Worm (Caenorhabditis elegans) whole organism, early embryonic: ENCODE results near the gene ztf-31.

Source experiments
- B0310.2 ChIP-seq: sonication (generic microtip); optimal IDR thresholded peaks from 2 replicates; lab custom pipeline; 2016; ENCODE audit warnings: mild to moderate bottlenecking, missing genetic modification characterization, missing compliant biosample characterization
- ets-7 ChIP-seq: sonication (generic microtip); optimal IDR thresholded peaks from 2 replicates; lab custom pipeline; 2016; ENCODE audit warnings: missing genotype, missing genetic modification characterization, missing compliant biosample characterization
- flt-1 ChIP-seq: fragments of 200-800 bp; sonication (Bioruptor generic); IDR thresholded peaks from 2 replicates; pipeline ENCODE4 v1.3.6; 2022; ENCODE audit warnings: missing genetic modification characterization, missing compliant biosample characterization
- hmbx-1 ChIP-seq: sonication (generic microtip); optimal IDR thresholded peaks from 2 replicates; lab custom pipeline; 2016; ENCODE audit warnings: mild to moderate bottlenecking, missing genetic modification characterization, missing compliant biosample characterization
- pes-1 ChIP-seq: fragments of 200-800 bp; sonication (Bioruptor generic); IDR thresholded peaks from 2 replicates; pipeline ENCODE4 v1.3.6; 2022; ENCODE audit warnings: missing genetic modification reagents, missing genetic modification characterization, missing compliant biosample characterization
- tbx-11 ChIP-seq: fragments of 200-800 bp; sonication (Bioruptor generic); IDR thresholded peaks from 2 replicates; pipeline ENCODE4 v1.3.6; 2022; ENCODE audit warnings: missing genetic modification characterization, missing compliant biosample characterization

DNA sequence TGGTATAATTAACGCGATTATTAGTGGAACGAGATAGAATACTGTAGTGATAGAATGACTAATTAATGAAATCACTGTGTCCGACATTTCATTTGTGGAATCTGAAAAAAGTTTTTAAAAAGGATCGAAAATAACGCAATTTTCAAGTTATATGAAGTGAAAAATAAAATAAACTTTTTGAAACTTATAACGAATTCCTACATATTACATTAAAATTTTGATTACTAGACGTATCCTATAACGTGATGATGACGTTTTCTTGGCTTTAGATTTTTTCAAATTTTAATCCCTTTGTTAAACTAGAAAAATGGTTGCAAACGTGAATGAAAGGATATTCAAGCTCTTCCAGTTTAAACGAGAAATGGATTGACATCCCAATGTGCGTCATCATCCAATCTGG, 49.3 kb downstream of the ztf-31 start, which contains the start of gene algn-11:
- TF ChIP-seq ets-7 (no peak), tbx-11 (no peak), hmbx-1 (tag; lab: Kevin White, UChicago) (no peak), pes-1 (GFP tag; lab: Robert Waterston, UW) (no peak), flt-1 (GFP tag; lab: Robert Waterston, UW) (no peak), B0310.2 (tag; lab: Kevin White, UChicago) (no peak)
